Fruit fly (Drosophila melanogaster): ENCODE results near the gene CG7083.

DNA sequence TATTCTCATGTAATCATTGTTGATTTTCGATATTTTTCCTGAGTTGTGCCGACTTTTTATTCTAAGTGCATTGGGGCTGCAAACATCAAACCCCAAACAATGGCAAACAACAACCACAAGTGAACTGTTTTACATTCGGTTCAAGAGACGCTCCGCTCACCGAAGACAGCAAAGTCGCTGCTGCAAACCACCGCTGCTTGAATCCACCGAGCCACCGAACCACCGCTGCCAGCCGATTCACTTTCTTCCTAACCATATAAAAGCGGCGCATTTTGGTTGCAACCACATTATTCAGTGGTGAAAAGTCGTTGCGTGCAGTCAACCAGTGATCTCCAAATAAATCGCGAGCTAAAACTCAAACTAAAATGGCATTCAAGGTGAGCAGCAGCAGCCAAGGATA, 4.2 kb upstream of the CG7083 start, which contains the start of gene Cpr66Cb:
- TF ChIP-seq CG33017 (tag; optimal IDR thresholded peaks at IDR 0.05): no peak
- TF ChIP-seq cic (GFP tag; optimal IDR thresholded peaks at IDR 0.05): no peak
- no peak for TF ChIP-seq bab1 (GFP tag; optimal IDR thresholded peaks at IDR 0.05)

Measured in whole organism, adult.